Fruit fly (Drosophila melanogaster): Measurements from ENCODE around the gene CG7115.

The CG7115 gene

DNA sequence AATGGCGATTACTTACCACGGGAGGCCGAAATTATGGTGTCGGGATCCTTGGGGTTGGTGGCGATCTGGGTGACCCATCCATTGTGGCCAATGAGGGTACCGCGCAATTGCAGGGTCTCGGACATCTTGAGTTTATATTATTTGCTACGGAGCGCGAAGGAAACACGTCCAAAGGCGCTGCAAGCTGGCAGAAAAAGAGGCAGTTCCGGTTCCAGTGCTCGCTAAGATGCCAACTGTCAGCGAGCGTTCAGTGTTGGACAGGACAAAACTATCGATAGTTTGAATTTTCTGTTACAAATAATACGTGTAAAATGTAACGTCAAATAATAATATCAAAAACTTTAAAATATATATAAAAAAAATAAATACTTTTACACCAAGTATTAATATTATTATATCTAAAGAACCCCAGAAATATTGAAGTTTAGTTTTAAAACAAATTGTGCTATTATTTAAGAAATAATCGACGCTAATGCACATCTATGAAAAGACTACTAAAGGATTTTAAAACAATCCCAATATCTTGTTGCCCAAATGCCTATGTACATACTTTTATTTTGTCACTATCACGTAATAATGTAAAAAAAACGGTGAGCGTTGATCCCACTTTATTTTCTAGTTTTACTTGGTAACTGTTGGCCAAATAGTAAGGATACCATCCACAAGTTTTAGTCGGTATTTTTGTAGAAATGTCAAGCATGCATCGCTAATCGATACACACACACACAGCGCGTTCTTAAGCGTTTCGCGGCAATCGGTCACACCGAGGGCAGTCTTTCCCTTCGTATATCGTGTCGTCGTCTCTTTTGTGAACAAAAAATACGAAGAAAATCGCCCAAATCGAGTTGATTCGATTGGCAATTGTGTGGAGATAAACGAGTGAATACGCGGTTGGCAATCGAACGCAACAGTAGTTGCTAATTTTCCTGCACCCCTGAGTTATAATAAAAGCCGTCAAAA lies 6.4 kb downstream of the CG7115 start, which contains the start of the genes Rack1 and mts (continued):
- TF ChIP-seq Taf1 (GFP tag; IDR thresholded peaks at IDR 0.05) (0 out of 2 replicates have a peak, but pooled peaks have one; percentile 43), Hsf (GFP tag; optimal IDR thresholded peaks at IDR 0.05) (peak; percentile 74), CG12299 (tag; optimal IDR thresholded peaks at IDR 0.05) (peak; percentile 68), dan (GFP tag; IDR thresholded peaks at IDR 0.05) (no peak), CG1832 (GFP tag; optimal IDR thresholded peaks at IDR 0.05) (no peak), NC2β (GFP tag; optimal IDR thresholded peaks at IDR 0.05) (peak; percentile 96), CHES-1-like (GFP tag; optimal IDR thresholded peaks at IDR 0.05) (peak; percentile 64), CG15696 (tag; optimal IDR thresholded peaks at IDR 0.05) (peak; percentile 26), GATAe (GFP tag; conservative IDR thresholded peaks at IDR 0.05) (no peak), Tbp (GFP tag; optimal IDR thresholded peaks at IDR 0.05) (no peak), ash1 (GFP tag; optimal IDR thresholded peaks at IDR 0.05) (peak; percentile 90), Meics (GFP tag; optimal IDR thresholded peaks at IDR 0.05) (peak; percentile 93), oc (tag; optimal IDR thresholded peaks at IDR 0.05) (no peak), CG11723 (GFP tag; optimal IDR thresholded peaks at IDR 0.05) (peak; percentile 84), CG17361 (GFP tag; IDR thresholded peaks at IDR 0.05) (peak; percentile 63; the same call in 2 of the 3 replicates), wdn (GFP tag; IDR thresholded peaks at IDR 0.05) (peak; percentile 80), CG3847 (GFP tag; IDR thresholded peaks at IDR 0.05) (peak; percentile 84), CG17912 (GFP tag; optimal IDR thresholded peaks at IDR 0.05) (peak; percentile 87), CG12236 (GFP tag; optimal IDR thresholded peaks at IDR 0.05) (peak; percentile 60), Sry-β (GFP tag; optimal IDR thresholded peaks at IDR 0.05) (peak; percentile 40), ham (GFP tag; IDR thresholded peaks at IDR 0.05) (peak; percentile 29; the same call in 1 of the 2 replicates), C15 (GFP tag; IDR thresholded peaks at IDR 0.05) (0 out of 3 replicates have a peak, but pooled peaks have one; percentile 24), sd (tag; optimal IDR thresholded peaks at IDR 0.05) (no peak), Ssrp (tag; optimal IDR thresholded peaks at IDR 0.05) (peak; percentile 31), sisA (GFP tag; IDR thresholded peaks at IDR 0.05) (peak; percentile 48; the same call in 1 of the 2 replicates), Aef1 (GFP tag; IDR thresholded peaks at IDR 0.05) (peak; percentile 64), CG13287 (GFP tag; IDR thresholded peaks at IDR 0.05; ENCODE audit: partially characterized antibody) (peak; percentile 47), Oli (tag; optimal IDR thresholded peaks at IDR 0.05) (peak; percentile 71), otp (GFP tag; IDR thresholded peaks at IDR 0.05) (peak; percentile 89), CrebB (tag; optimal IDR thresholded peaks at IDR 0.05) (peak; percentile 88), Dad (GFP tag; optimal IDR thresholded peaks at IDR 0.05) (peak; percentile 71), Doc3 (GFP tag; IDR thresholded peaks at IDR 0.05; ENCODE audit: partially characterized antibody) (no peak), CG5953 (GFP tag; IDR thresholded peaks at IDR 0.05) (peak; percentile 69), br (optimal IDR thresholded peaks at IDR 0.05) (no peak), CG7987 (GFP tag; optimal IDR thresholded peaks at IDR 0.05) (peak; percentile 96), CG10209 (GFP tag; optimal IDR thresholded peaks at IDR 0.05) (peak; percentile 88), CG11398 (GFP tag; optimal IDR thresholded peaks at IDR 0.05) (peak; percentile 68), CG6689 (GFP tag; IDR thresholded peaks at IDR 0.05) (peak; percentile 32; the same call in 1 of the 2 replicates), CG8281 (tag; optimal IDR thresholded peaks at IDR 0.05) (peak; percentile 49), dysf (GFP tag; IDR thresholded peaks at IDR 0.05) (peak; percentile 75; the same call in 2 of the 3 replicates), CG9609 (GFP tag; optimal IDR thresholded peaks at IDR 0.05) (peak; percentile 65), CG9817 (tag; optimal IDR thresholded peaks at IDR 0.05) (peak; percentile 81), Spps (tag; optimal IDR thresholded peaks at IDR 0.05) (peak; percentile 33), Ravus (GFP tag; IDR thresholded peaks at IDR 0.05) (peak; percentile 38), stwl (tag; optimal IDR thresholded peaks at IDR 0.05) (peak; percentile 57), B-H2 (GFP tag; optimal IDR thresholded peaks at IDR 0.05) (peak; percentile 96), CG14860 (GFP tag; IDR thresholded peaks at IDR 0.05; ENCODE audit: partially characterized antibody) (no peak), CG6254 (GFP tag; optimal IDR thresholded peaks at IDR 0.05) (peak; percentile 85)
